Fruit fly (Drosophila melanogaster) whole organism, embryonic: ENCODE results near the gene pyx.

Experiments used
- Blimp-1 ChIP-seq: fragments of 200-800 bp; sonication (Bioruptor generic); optimal IDR thresholded peaks from 3 replicates; lab custom pipeline; 2018; ENCODE audit warnings: missing biosample characterization, missing genetic modification characterization, mild to moderate bottlenecking, moderate library complexity, missing genetic modification reagents
- C15 ChIP-seq: fragments of 200-800 bp; sonication (Bioruptor generic); IDR thresholded peaks from 3 replicates; pipeline ENCODE4 v1.3.6; 2022; ENCODE audit warnings: missing biosample characterization, missing genetic modification characterization
- CG10209 ChIP-seq: fragments of 200-800 bp; sonication (Bioruptor generic); optimal IDR thresholded peaks from 3 replicates; lab custom pipeline; 2017; ENCODE audit warnings: missing biosample characterization, mild to moderate bottlenecking, missing genetic modification characterization, missing genetic modification reagents
- CG10366 ChIP-seq: fragments of 200-800 bp; sonication (Bioruptor generic); IDR thresholded peaks from 2 replicates; pipeline ENCODE4 v1.3.6; 2022; ENCODE audit warnings: missing biosample characterization, missing genetic modification characterization
- CG11723 ChIP-seq: fragments of 200-800 bp; sonication (Bioruptor generic); optimal IDR thresholded peaks from 2 replicates; lab custom pipeline; 2017; ENCODE audit warnings: missing biosample characterization, mild to moderate bottlenecking, missing genetic modification characterization
- CG13123 ChIP-seq: fragments of 200-800 bp; sonication (Bioruptor generic); optimal IDR thresholded peaks from 2 replicates; lab custom pipeline; 2016; ENCODE audit warnings: missing biosample characterization, missing genetic modification characterization
- CG14860 ChIP-seq: fragments of 200-800 bp; sonication (Bioruptor generic); IDR thresholded peaks from 3 replicates; pipeline ENCODE4 v1.3.6; 2022; ENCODE audit warnings: missing biosample characterization, missing genetic modification characterization; ENCODE audit not compliant: partially characterized antibody
- CG15011 ChIP-seq: fragments of 200-800 bp; sonication (Bioruptor generic); optimal IDR thresholded peaks from 3 replicates; lab custom pipeline; 2018; ENCODE audit warnings: missing biosample characterization, mild to moderate bottlenecking, missing genetic modification characterization
- CG15479 ChIP-seq: fragments of 200-800 bp; sonication (Bioruptor generic); optimal IDR thresholded peaks from 3 replicates; lab custom pipeline; 2019; ENCODE audit warnings: missing biosample characterization, mild to moderate bottlenecking, missing genetic modification characterization, moderate library complexity
- CG16813 ChIP-seq: fragments of 200-800 bp; sonication (Bioruptor generic); IDR thresholded peaks from 3 replicates; pipeline ENCODE4 v1.3.6; 2022; ENCODE audit warnings: missing biosample characterization, missing genetic modification characterization; ENCODE audit not compliant: partially characterized antibody
- CG3065 ChIP-seq: fragments of 200-800 bp; sonication (Bioruptor generic); optimal IDR thresholded peaks from 2 replicates; lab custom pipeline; 2016; ENCODE audit warnings: missing biosample characterization, missing genetic modification characterization
- CG3726 ChIP-seq: fragments of 200-800 bp; sonication (Bioruptor generic); IDR thresholded peaks from 3 replicates; pipeline ENCODE4, ENCODE4 v1.3.6; 2022; ENCODE audit warnings: missing biosample characterization, missing genetic modification characterization
- CG43689 ChIP-seq: fragments of 200-800 bp; sonication (Bioruptor generic); IDR thresholded peaks from 2 replicates; pipeline ENCODE4 v1.3.6; 2022; ENCODE audit warnings: missing biosample characterization, missing genetic modification characterization
- CG4424 ChIP-seq: fragments of 200-800 bp; sonication (Bioruptor generic); optimal IDR thresholded peaks from 3 replicates; lab custom pipeline; 2016; ENCODE audit warnings: missing biosample characterization, missing genetic modification characterization
- CG7357 ChIP-seq: fragments of 200-800 bp; sonication (Bioruptor generic); IDR thresholded peaks from 3 replicates; pipeline ENCODE4 v1.3.6; 2022; ENCODE audit warnings: missing biosample characterization, missing genetic modification characterization
- CG7372 ChIP-seq: fragments of 200-800 bp; sonication (Bioruptor generic); IDR thresholded peaks from 2 replicates; pipeline ENCODE4 v1.3.6; 2022; ENCODE audit warnings: missing biosample characterization, missing genetic modification characterization
- CG7556 ChIP-seq: fragments of 200-800 bp; sonication (Bioruptor generic); optimal IDR thresholded peaks from 2 replicates; lab custom pipeline; 2017; ENCODE audit warnings: missing biosample characterization, mild to moderate bottlenecking, missing genetic modification characterization
- CG9215 ChIP-seq: fragments of 200-800 bp; sonication (Bioruptor generic); IDR thresholded peaks from 2 replicates; pipeline ENCODE4 v1.3.6; 2022; ENCODE audit warnings: missing biosample characterization, missing genetic modification characterization
- CG9876 ChIP-seq: fragments of 200-800 bp; sonication (Bioruptor generic); optimal IDR thresholded peaks from 2 replicates; lab custom pipeline; 2016; ENCODE audit warnings: missing biosample characterization, missing genetic modification characterization
- Chrac-16 ChIP-seq: fragments of 200-800 bp; sonication (Bioruptor generic); optimal IDR thresholded peaks from 3 replicates; lab custom pipeline; 2016; ENCODE audit warnings: missing biosample characterization, missing genetic modification characterization
- D19B ChIP-seq: fragments of 200-800 bp; sonication (Bioruptor generic); optimal IDR thresholded peaks from 2 replicates; lab custom pipeline; 2017; ENCODE audit warnings: missing biosample characterization, mild to moderate bottlenecking, missing genetic modification characterization
- Dfd ChIP-seq, 2 experiments: fragments of >200 bp; optimal IDR thresholded peaks; 2 replicates each; lab custom pipeline; 2017; ENCODE audit warnings: missing biosample characterization in 2 of 2, missing genetic modification characterization in 2 of 2
- Dip2 ChIP-seq: fragments of 200-800 bp; sonication (Bioruptor generic); IDR thresholded peaks from 2 replicates; pipeline ENCODE4 v1.3.6; 2022; ENCODE audit warnings: missing biosample characterization, missing genetic modification characterization
- E2f2 ChIP-seq: fragments of 200-800 bp; sonication (Bioruptor generic); IDR thresholded peaks from 2 replicates; pipeline ENCODE4 v1.3.6; 2022; ENCODE audit warnings: missing biosample characterization, missing genetic modification characterization
- HHEX ChIP-seq: fragments of 200-800 bp; sonication (Bioruptor generic); optimal IDR thresholded peaks from 3 replicates; lab custom pipeline; 2017; ENCODE audit warnings: missing biosample characterization, mild to moderate bottlenecking, missing genetic modification characterization, missing genetic modification reagents
- Kr ChIP-seq: fragments of 200-800 bp; sonication (Bioruptor generic); optimal IDR thresholded peaks from 2 replicates; lab custom pipeline; 2017; ENCODE audit warnings: missing biosample characterization, mild to moderate bottlenecking, missing genetic modification characterization
- NC2α ChIP-seq: fragments of 200-800 bp; sonication (Bioruptor generic); optimal IDR thresholded peaks from 2 replicates; lab custom pipeline; 2016; ENCODE audit warnings: missing biosample characterization, missing genetic modification characterization
- Neu2 ChIP-seq: fragments of 200-800 bp; sonication (Bioruptor generic); optimal IDR thresholded peaks from 3 replicates; lab custom pipeline; 2016; ENCODE audit warnings: missing biosample characterization, missing genetic modification characterization, borderline replicate concordance
- Nf-YA ChIP-seq: fragments of 200-800 bp; sonication (Bioruptor generic); IDR thresholded peaks from 2 replicates; pipeline ENCODE4 v1.3.6; 2022; ENCODE audit warnings: missing biosample characterization, missing genetic modification characterization
- Ravus ChIP-seq: fragments of 200-800 bp; sonication (Bioruptor generic); IDR thresholded peaks from 2 replicates; pipeline ENCODE4 v1.3.6; 2022; ENCODE audit warnings: missing biosample characterization, missing genetic modification characterization
- Ssrp ChIP-seq: fragments of 200-800 bp; sonication (Bioruptor generic); optimal IDR thresholded peaks from 2 replicates; lab custom pipeline; 2018; ENCODE audit warnings: missing biosample characterization, mild to moderate bottlenecking, missing genetic modification characterization, moderate library complexity
- Tbp ChIP-seq: fragments of >200 bp; optimal IDR thresholded peaks from 2 replicates; lab custom pipeline; 2018; ENCODE audit warnings: missing biosample characterization, missing genetic modification characterization
- YL-1 ChIP-seq: fragments of 200-800 bp; sonication (Bioruptor generic); optimal IDR thresholded peaks from 3 replicates; lab custom pipeline; 2017; ENCODE audit warnings: missing biosample characterization, mild to moderate bottlenecking, missing genetic modification characterization
- ara ChIP-seq: fragments of 200-800 bp; sonication (Bioruptor generic); IDR thresholded peaks from 2 replicates; pipeline ENCODE4 v1.3.6; 2022; ENCODE audit warnings: missing biosample characterization, missing genetic modification characterization
- bcd ChIP-seq: fragments of 200-800 bp; sonication (Bioruptor generic); optimal IDR thresholded peaks from 2 replicates; lab custom pipeline; 2017; ENCODE audit warnings: missing biosample characterization, mild to moderate bottlenecking, missing genetic modification characterization
- cato ChIP-seq: fragments of 200-800 bp; sonication (Bioruptor generic); optimal IDR thresholded peaks from 2 replicates; lab custom pipeline; 2016; ENCODE audit warnings: missing biosample characterization, missing genetic modification characterization, borderline replicate concordance
- chinmo ChIP-seq: fragments of 200-800 bp; sonication (Bioruptor generic); IDR thresholded peaks from 4 replicates; pipeline ENCODE4 v1.3.6; 2022; ENCODE audit warnings: missing biosample characterization, missing genetic modification characterization; ENCODE audit not compliant: partially characterized antibody
- chn ChIP-seq: fragments of 200-800 bp; sonication (Bioruptor generic); optimal IDR thresholded peaks from 2 replicates; lab custom pipeline; 2016; ENCODE audit warnings: missing biosample characterization, missing genetic modification characterization
- dimm ChIP-seq: fragments of 200-800 bp; sonication (Bioruptor generic); IDR thresholded peaks from 2 replicates; pipeline ENCODE4 v1.3.6; 2022; ENCODE audit warnings: missing biosample characterization, missing genetic modification characterization
- exex ChIP-seq: fragments of 200-800 bp; sonication (Bioruptor generic); optimal IDR thresholded peaks from 4 replicates; lab custom pipeline; 2018; ENCODE audit warnings: missing biosample characterization, mild to moderate bottlenecking, missing genetic modification characterization, moderate library complexity
- fd3F ChIP-seq: fragments of 200-800 bp; sonication (Bioruptor generic); optimal IDR thresholded peaks from 2 replicates; lab custom pipeline; 2018; ENCODE audit warnings: missing biosample characterization, mild to moderate bottlenecking, missing genetic modification characterization, moderate library complexity
- fru ChIP-seq: fragments of >200 bp; optimal IDR thresholded peaks from 2 replicates; lab custom pipeline; 2017
- gce ChIP-seq: fragments of 200-800 bp; sonication (Bioruptor generic); IDR thresholded peaks from 3 replicates; pipeline ENCODE4 v1.3.6; 2022; ENCODE audit warnings: missing biosample characterization, missing genetic modification characterization
- lmd ChIP-seq: fragments of 200-800 bp; sonication (Bioruptor generic); IDR thresholded peaks from 2 replicates; pipeline ENCODE4 v1.3.6; 2022; ENCODE audit warnings: missing biosample characterization, missing genetic modification characterization
- nom ChIP-seq: fragments of 200-800 bp; sonication (Bioruptor generic); optimal IDR thresholded peaks from 2 replicates; lab custom pipeline; 2017; ENCODE audit warnings: missing biosample characterization, missing genetic modification characterization, mild to moderate bottlenecking, moderate library complexity, missing genetic modification reagents
- org-1 ChIP-seq: fragments of 200-800 bp; sonication (Bioruptor generic); optimal IDR thresholded peaks from 2 replicates; lab custom pipeline; 2017; ENCODE audit warnings: missing biosample characterization, missing genetic modification characterization
- ranshi ChIP-seq: fragments of 200-800 bp; sonication (Bioruptor generic); IDR thresholded peaks from 2 replicates; pipeline ENCODE4 v1.3.6; 2022; ENCODE audit warnings: missing biosample characterization, missing genetic modification characterization
- salm ChIP-seq: fragments of 200-800 bp; sonication (Bioruptor generic); optimal IDR thresholded peaks from 2 replicates; lab custom pipeline; 2018; ENCODE audit warnings: missing biosample characterization, mild to moderate bottlenecking, missing genetic modification characterization
- zfh1 ChIP-seq: fragments of 200-800 bp; sonication (Bioruptor generic); IDR thresholded peaks from 3 replicates; pipeline ENCODE4 v1.3.6; 2022; ENCODE audit warnings: missing biosample characterization, missing genetic modification characterization

pyx gene

dm6 chr3L:223019-223902 is at the start of gene pyx, which contains the start of gene CG33229 (continued):
- TF ChIP-seq C15 (GFP tag; lab: Robert Waterston, UW) (peak; percentile 66; the same call in 1 of the 3 replicates), chinmo (GFP tag; lab: Robert Waterston, UW) (no peak), lmd (GFP tag; lab: Robert Waterston, UW) (peak; percentile 91), ara (GFP tag; lab: Robert Waterston, UW) (peak; percentile 58), Dfd (GFP tag; optimal IDR thresholded peaks at IDR 0.05; lab: Kevin White, UChicago) (no peak), Ravus (GFP tag; lab: Robert Waterston, UW) (peak; percentile 20), gce (GFP tag; lab: Robert Waterston, UW) (peak; percentile 60; the same call in 2 of the 3 replicates), fd3F (GFP tag; lab: Kevin White, UChicago) (peak; percentile 81), CG10366 (GFP tag; lab: Robert Waterston, UW) (peak; percentile 80), CG9215 (GFP tag; lab: Robert Waterston, UW) (peak; percentile 87), CG4424 (GFP tag; lab: Kevin White, UChicago) (peak; percentile 89), chn (GFP tag; lab: Kevin White, UChicago) (peak; percentile 84), Neu2 (peak; percentile 5), fru (lab: Kevin White, UChicago) (no peak), Dip2 (GFP tag; lab: Robert Waterston, UW) (0 out of 2 replicates have a peak, but pooled peaks have one; percentile 21), Blimp-1 (GFP tag; lab: Kevin White, UChicago) (no peak), CG16813 (no peak), nom (GFP tag; lab: Kevin White, UChicago) (peak; percentile 7), CG9876 (peak; percentile 78), CG3065 (GFP tag; lab: Kevin White, UChicago) (peak; percentile 44), CG11723 (peak; percentile 62), Nf-YA (GFP tag; lab: Robert Waterston, UW) (no peak; the same call in 1 of the 2 replicates), Kr (GFP tag; lab: Kevin White, UChicago) (no peak), dimm (GFP tag; lab: Robert Waterston, UW) (peak; percentile 38; the same call in 1 of the 2 replicates), CG14860 (no peak), CG7372 (peak; percentile 87), CG15011 (peak; percentile 57), CG3726 (GFP tag; lab: Robert Waterston, UW) (0 out of 3 replicates have a peak, but pooled peaks have one; percentile 56), D19B (GFP tag; lab: Kevin White, UChicago) (peak; percentile 78), HHEX (GFP tag; lab: Kevin White, UChicago) (peak; percentile 81), NC2α (GFP tag; lab: Kevin White, UChicago) (no peak), CG10209 (GFP tag; lab: Kevin White, UChicago) (peak; percentile 85), ranshi (GFP tag; lab: Robert Waterston, UW) (peak; percentile 80), CG15479 (GFP tag; lab: Kevin White, UChicago) (no peak), YL-1 (no peak), zfh1 (GFP tag; lab: Robert Waterston, UW) (peak; percentile 67), Tbp (GFP tag; lab: Kevin White, UChicago) (no peak), org-1 (GFP tag; lab: Kevin White, UChicago) (peak; percentile 64), cato (GFP tag; lab: Kevin White, UChicago) (peak; percentile 76), Ssrp (peak; percentile 82), CG43689 (peak; percentile 60), bcd (GFP tag; lab: Kevin White, UChicago) (peak; percentile 86), exex (tag; lab: Kevin White, UChicago) (peak; percentile 60), CG7357 (peak; percentile 77), CG13123 (GFP tag; lab: Kevin White, UChicago) (peak; percentile 79), salm (tag; lab: Kevin White, UChicago) (peak; percentile 28), CG7556 (GFP tag; lab: Kevin White, UChicago) (peak; percentile 76), Chrac-16 (peak; percentile 89), E2f2 (GFP tag; lab: Robert Waterston, UW) (peak; percentile 93)
